Fruit fly (Drosophila melanogaster) whole organism, embryonic: Measurements from ENCODE around the gene mTerf3.

ENCODE experiments used
- Atf-2 ChIP-seq: fragments of 200-800 bp; sonication (Bioruptor generic); optimal IDR thresholded peaks from 2 replicates; lab custom pipeline; 2016; ENCODE audit warnings: missing biosample characterization, missing genetic modification characterization
- C15 ChIP-seq: fragments of 200-800 bp; sonication (Bioruptor generic); IDR thresholded peaks from 3 replicates; pipeline ENCODE4 v1.3.6; 2022; ENCODE audit warnings: missing biosample characterization, missing genetic modification characterization
- CG10366 ChIP-seq: fragments of 200-800 bp; sonication (Bioruptor generic); IDR thresholded peaks from 2 replicates; pipeline ENCODE4 v1.3.6; 2022; ENCODE audit warnings: missing biosample characterization, missing genetic modification characterization
- CG12769 ChIP-seq: fragments of 200-800 bp; sonication (Bioruptor generic); optimal IDR thresholded peaks from 2 replicates; lab custom pipeline; 2019; ENCODE audit warnings: missing biosample characterization, mild to moderate bottlenecking, missing genetic modification characterization, moderate library complexity
- CG15514 ChIP-seq: fragments of 200-800 bp; sonication (Bioruptor generic); optimal IDR thresholded peaks from 3 replicates; lab custom pipeline; 2017; ENCODE audit warnings: missing biosample characterization, missing genetic modification characterization, mild to moderate bottlenecking, moderate library complexity, missing genetic modification reagents
- CG16813 ChIP-seq: fragments of 200-800 bp; sonication (Bioruptor generic); IDR thresholded peaks from 3 replicates; pipeline ENCODE4 v1.3.6; 2022; ENCODE audit warnings: missing biosample characterization, missing genetic modification characterization; ENCODE audit not compliant: partially characterized antibody
- CG17568 ChIP-seq: fragments of 200-800 bp; sonication (Bioruptor generic); optimal IDR thresholded peaks from 2 replicates; lab custom pipeline; 2018; ENCODE audit warnings: missing biosample characterization, mild to moderate bottlenecking, missing genetic modification characterization, moderate library complexity
- CG18599 ChIP-seq: fragments of 200-800 bp; sonication (Bioruptor generic); optimal IDR thresholded peaks from 3 replicates; lab custom pipeline; 2017; ENCODE audit warnings: missing biosample characterization, missing genetic modification characterization, mild to moderate bottlenecking, moderate library complexity, missing genetic modification reagents
- CG2889 ChIP-seq: fragments of 200-800 bp; sonication (Bioruptor generic); IDR thresholded peaks from 3 replicates; pipeline ENCODE4 v1.3.6; 2022; ENCODE audit warnings: missing biosample characterization, missing genetic modification characterization
- CG31224 ChIP-seq: fragments of 200-800 bp; sonication (Bioruptor generic); IDR thresholded peaks from 2 replicates; pipeline ENCODE4 v1.3.6; 2022; ENCODE audit warnings: missing biosample characterization, missing genetic modification characterization
- CG3847 ChIP-seq: fragments of 200-800 bp; sonication (Bioruptor generic); IDR thresholded peaks from 2 replicates; pipeline ENCODE4 v1.3.6; 2022; ENCODE audit warnings: missing biosample characterization, missing genetic modification characterization
- CG5180 ChIP-seq: fragments of 200-800 bp; sonication (Bioruptor generic); optimal IDR thresholded peaks from 3 replicates; lab custom pipeline; 2017; ENCODE audit warnings: missing biosample characterization, missing genetic modification characterization, mild to moderate bottlenecking, moderate library complexity, missing genetic modification reagents
- CG6854 ChIP-seq: fragments of 200-800 bp; sonication (Bioruptor generic); optimal IDR thresholded peaks from 3 replicates; lab custom pipeline; 2017; ENCODE audit warnings: missing biosample characterization, mild to moderate bottlenecking, missing genetic modification characterization
- CG8290 ChIP-seq, 3 experiments: fragments of 200-800 bp; sonication (Bioruptor generic); optimal IDR thresholded peaks; 2 replicates each; lab custom pipeline; 2016 to 2019; ENCODE audit warnings: missing biosample characterization in 3 of 3, missing genetic modification characterization in 3 of 3, mild to moderate bottlenecking in 2 of 3, moderate library complexity in 1 of 3
- CG8765 ChIP-seq: fragments of 200-800 bp; sonication (Bioruptor generic); IDR thresholded peaks from 2 replicates; pipeline ENCODE4 v1.3.6; 2022; ENCODE audit warnings: missing biosample characterization, missing genetic modification characterization
- CG9932 ChIP-seq: fragments of 200-800 bp; sonication (Bioruptor generic); IDR thresholded peaks from 2 replicates; pipeline ENCODE4 v1.3.6; 2022; ENCODE audit warnings: missing biosample characterization, missing genetic modification characterization
- Dbx ChIP-seq: fragments of 200-800 bp; sonication (Bioruptor generic); IDR thresholded peaks from 3 replicates; pipeline ENCODE4 v1.3.6; 2022; ENCODE audit warnings: missing biosample characterization, missing genetic modification characterization
- Doc3 ChIP-seq: fragments of 200-800 bp; sonication (Bioruptor generic); IDR thresholded peaks from 3 replicates; pipeline ENCODE4 v1.3.6; 2022; ENCODE audit warnings: missing biosample characterization, missing genetic modification characterization; ENCODE audit not compliant: partially characterized antibody
- Dref ChIP-seq: fragments of 200-800 bp; sonication (Bioruptor generic); IDR thresholded peaks from 2 replicates; pipeline ENCODE4 v1.3.6; 2022; ENCODE audit warnings: missing biosample characterization, missing genetic modification characterization
- Ets65A ChIP-seq: fragments of 200-800 bp; sonication (Bioruptor generic); peaks from one replicate; lab custom pipeline; 2016; ENCODE audit warnings: missing biosample characterization, missing genetic modification characterization
- Kr ChIP-seq: fragments of 200-800 bp; sonication (Bioruptor generic); optimal IDR thresholded peaks from 2 replicates; lab custom pipeline; 2017; ENCODE audit warnings: missing biosample characterization, mild to moderate bottlenecking, missing genetic modification characterization
- Med ChIP-seq: fragments of 200-800 bp; sonication (Bioruptor generic); peaks from one replicate; lab custom pipeline; 2016; ENCODE audit warnings: missing biosample characterization, missing genetic modification characterization, mild to moderate bottlenecking, inconsistent platforms, moderate library complexity
- Myb ChIP-seq: fragments of 200-800 bp; sonication (Bioruptor generic); optimal IDR thresholded peaks from 2 replicates; lab custom pipeline; 2016; ENCODE audit warnings: missing biosample characterization, missing genetic modification characterization
- Opbp ChIP-seq: fragments of 200-800 bp; sonication (Bioruptor generic); IDR thresholded peaks from 3 replicates; pipeline ENCODE4 v1.3.6; 2022; ENCODE audit warnings: missing biosample characterization, missing genetic modification characterization; ENCODE audit not compliant: partially characterized antibody
- Spps ChIP-seq: fragments of 200-800 bp; sonication (Bioruptor generic); optimal IDR thresholded peaks from 2 replicates; lab custom pipeline; 2018; ENCODE audit warnings: missing biosample characterization, mild to moderate bottlenecking, missing genetic modification characterization
- Sry-β ChIP-seq: fragments of 200-800 bp; sonication (Bioruptor generic); optimal IDR thresholded peaks from 2 replicates; lab custom pipeline; 2018; ENCODE audit warnings: missing biosample characterization, mild to moderate bottlenecking, missing genetic modification characterization, moderate library complexity
- Ssrp ChIP-seq: fragments of 200-800 bp; sonication (Bioruptor generic); optimal IDR thresholded peaks from 2 replicates; lab custom pipeline; 2018; ENCODE audit warnings: missing biosample characterization, mild to moderate bottlenecking, missing genetic modification characterization, moderate library complexity
- ab ChIP-seq: fragments of 200-800 bp; sonication (Bioruptor generic); optimal IDR thresholded peaks from 2 replicates; lab custom pipeline; 2016; ENCODE audit warnings: missing biosample characterization, missing genetic modification characterization
- ap ChIP-seq: fragments of 200-800 bp; sonication (Bioruptor generic); IDR thresholded peaks from 2 replicates; pipeline ENCODE4 v1.3.6; 2022; ENCODE audit warnings: missing biosample characterization, missing genetic modification characterization
- ara ChIP-seq: fragments of 200-800 bp; sonication (Bioruptor generic); IDR thresholded peaks from 2 replicates; pipeline ENCODE4 v1.3.6; 2022; ENCODE audit warnings: missing biosample characterization, missing genetic modification characterization
- bbx ChIP-seq: fragments of 200-800 bp; sonication (Bioruptor generic); IDR thresholded peaks from 2 replicates; pipeline ENCODE4 v1.3.6; 2022; ENCODE audit warnings: missing biosample characterization, missing genetic modification characterization; ENCODE audit not compliant: partially characterized antibody
- br ChIP-seq: fragments of >200 bp; optimal IDR thresholded peaks from 2 replicates; lab custom pipeline; 2017
- crol ChIP-seq: fragments of 200-800 bp; sonication (Bioruptor generic); IDR thresholded peaks from 2 replicates; pipeline ENCODE4 v1.3.6; 2022; ENCODE audit warnings: missing biosample characterization, missing genetic modification characterization
- kay ChIP-seq: fragments of 200-800 bp; sonication (Bioruptor generic); optimal IDR thresholded peaks from 2 replicates; lab custom pipeline; 2016; ENCODE audit warnings: missing biosample characterization, missing genetic modification characterization
- lbe ChIP-seq: fragments of 200-800 bp; sonication (Bioruptor generic); optimal IDR thresholded peaks from 2 replicates; lab custom pipeline; 2016; ENCODE audit warnings: missing biosample characterization, mild to moderate bottlenecking, missing genetic modification characterization
- lmd ChIP-seq: fragments of 200-800 bp; sonication (Bioruptor generic); IDR thresholded peaks from 2 replicates; pipeline ENCODE4 v1.3.6; 2022; ENCODE audit warnings: missing biosample characterization, missing genetic modification characterization
- phol ChIP-seq: fragments of 200-800 bp; sonication (Bioruptor generic); optimal IDR thresholded peaks from 3 replicates; lab custom pipeline; 2018; ENCODE audit warnings: missing biosample characterization, mild to moderate bottlenecking, missing genetic modification characterization, moderate library complexity
- pnt ChIP-seq: fragments of 200-800 bp; sonication (Bioruptor generic); optimal IDR thresholded peaks from 3 replicates; lab custom pipeline; 2016; ENCODE audit warnings: missing biosample characterization, missing genetic modification characterization
- rib ChIP-seq: fragments of 200-800 bp; sonication (Bioruptor generic); IDR thresholded peaks from 2 replicates; pipeline ENCODE4 v1.3.6; 2022; ENCODE audit warnings: missing biosample characterization, missing genetic modification characterization
- schlank ChIP-seq: fragments of 200-800 bp; sonication (Bioruptor generic); optimal IDR thresholded peaks from 2 replicates; lab custom pipeline; 2018; ENCODE audit warnings: missing biosample characterization, mild to moderate bottlenecking, missing genetic modification characterization
- scrt ChIP-seq: fragments of 200-800 bp; sonication (Bioruptor generic); optimal IDR thresholded peaks from 2 replicates; lab custom pipeline; 2018; ENCODE audit warnings: missing biosample characterization, mild to moderate bottlenecking, missing genetic modification characterization, moderate library complexity
- sim ChIP-seq: fragments of 200-800 bp; sonication (Bioruptor generic); IDR thresholded peaks from 2 replicates; pipeline ENCODE4 v1.3.6; 2022; ENCODE audit warnings: missing biosample characterization, missing genetic modification characterization
- sob ChIP-seq: fragments of 200-800 bp; sonication (Bioruptor generic); IDR thresholded peaks from 2 replicates; pipeline ENCODE4 v1.3.6; 2022; ENCODE audit warnings: missing biosample characterization, missing genetic modification characterization
- stwl ChIP-seq: fragments of 200-800 bp; sonication (Bioruptor generic); optimal IDR thresholded peaks from 3 replicates; lab custom pipeline; 2018; ENCODE audit warnings: missing biosample characterization, mild to moderate bottlenecking, missing genetic modification characterization, moderate library complexity
- twi ChIP-seq: fragments of 200-800 bp; optimal IDR thresholded peaks from 2 replicates; lab custom pipeline; 2019; ENCODE audit warnings: missing biosample characterization, mild to moderate bottlenecking, missing genetic modification characterization, moderate library complexity
- unc-4 ChIP-seq: fragments of 200-800 bp; sonication (Bioruptor generic); IDR thresholded peaks from 2 replicates; pipeline ENCODE4 v1.3.6; 2022; ENCODE audit warnings: missing biosample characterization, missing genetic modification characterization; ENCODE audit not compliant: partially characterized antibody
- wek ChIP-seq: fragments of 200-800 bp; sonication (Bioruptor generic); optimal IDR thresholded peaks from 3 replicates; lab custom pipeline; 2018; ENCODE audit warnings: missing biosample characterization, mild to moderate bottlenecking, missing genetic modification characterization, moderate library complexity
- zfh2 ChIP-seq: fragments of 200-800 bp; sonication (Bioruptor generic); optimal IDR thresholded peaks from 2 replicates; lab custom pipeline; 2016; ENCODE audit warnings: missing biosample characterization, missing genetic modification characterization

Gene mTerf3

DNA sequence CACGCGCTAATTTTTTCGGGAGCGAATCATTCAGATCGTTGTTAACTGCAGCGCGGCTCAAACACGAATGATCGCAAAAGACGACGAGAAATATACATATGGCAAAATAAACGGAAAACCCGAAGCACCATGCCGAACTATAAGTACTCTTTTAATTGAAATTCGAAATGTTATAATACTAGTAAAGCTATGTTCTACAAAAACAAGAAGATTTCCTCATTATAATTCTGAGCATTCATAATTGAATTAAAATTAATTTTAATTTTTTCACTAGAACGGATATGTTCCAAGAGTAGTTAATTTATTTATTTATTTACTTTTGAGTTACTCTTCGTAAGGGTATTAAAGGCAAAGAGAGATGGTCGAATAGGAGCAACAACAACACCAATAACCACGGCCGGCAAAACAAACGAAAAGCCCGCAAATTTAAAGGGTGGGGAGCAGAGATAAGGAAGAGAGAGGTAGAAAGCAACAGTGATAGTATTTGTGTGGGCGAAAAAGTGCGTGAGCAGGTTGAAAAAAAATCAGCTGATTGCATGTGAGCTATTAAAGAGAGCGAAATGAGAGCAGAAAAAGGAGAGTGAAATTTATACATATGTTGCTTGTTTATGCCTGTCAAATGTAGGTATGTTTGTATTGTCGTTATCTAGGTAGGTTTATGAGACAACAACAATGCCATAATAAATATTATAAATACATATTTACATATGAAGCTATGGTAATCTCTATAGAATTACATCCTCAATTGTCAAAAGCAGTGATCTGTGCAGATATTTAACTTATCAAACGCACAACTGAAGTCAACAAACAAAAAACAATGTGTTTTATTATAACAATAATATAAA, 26.9 kb downstream of the mTerf3 start (continued):
- TF ChIP-seq CG6854 (GFP tag; lab: Kevin White, UChicago) (peak; percentile 54), Med (GFP tag; lab: Kevin White, UChicago) (peak; percentile 86), Spps (peak; percentile 17), ap (peak; percentile 56), CG31224 (GFP tag; lab: Robert Waterston, UW) (peak; percentile 77), rib (GFP tag; lab: Robert Waterston, UW) (peak; percentile 63; the same call in 1 of the 2 replicates), pnt (GFP tag; lab: Kevin White, UChicago) (no peak), CG8290 (GFP tag; optimal IDR thresholded peaks at IDR 0.05; lab: Kevin White, UChicago) (no peak), CG8290 (tag; optimal IDR thresholded peaks at IDR 0.05; lab: Kevin White, UChicago) (peak in 1 of 2 experiments; percentile 48), CG17568 (GFP tag; lab: Kevin White, UChicago) (peak; percentile 57), Opbp (GFP tag; lab: Robert Waterston, UW) (no peak), CG10366 (peak; percentile 77), schlank (no peak), Atf-2 (GFP tag; lab: Kevin White, UChicago) (peak; percentile 14), CG18599 (GFP tag; lab: Kevin White, UChicago) (peak; percentile 84), ab (no peak), ara (GFP tag; lab: Robert Waterston, UW) (peak; percentile 50; the same call in 1 of the 2 replicates), twi (tag; lab: Kevin White, UChicago) (peak; percentile 5), CG5180 (GFP tag; lab: Kevin White, UChicago) (peak; percentile 18), lmd (peak; percentile 79), sob (peak; percentile 83), crol (peak; percentile 27; the same call in 1 of the 2 replicates), zfh2 (GFP tag; lab: Kevin White, UChicago) (peak; percentile 39), stwl (tag; lab: Kevin White, UChicago) (no peak), CG8765 (peak; percentile 25; the same call in 1 of the 2 replicates), Ets65A (GFP tag; lab: Kevin White, UChicago) (peak; percentile 90), sim (GFP tag; lab: Robert Waterston, UW) (0 out of 2 replicates have a peak, but pooled peaks have one; percentile 44), Sry-β (GFP tag; lab: Kevin White, UChicago) (no peak), CG16813 (no peak), CG12769 (tag; lab: Kevin White, UChicago) (peak; percentile 29), phol (tag; lab: Kevin White, UChicago) (peak; percentile 68), Dref (no peak), bbx (GFP tag; lab: Robert Waterston, UW) (no peak), kay (GFP tag; lab: Kevin White, UChicago) (no peak), CG15514 (GFP tag; lab: Kevin White, UChicago) (peak; percentile 56), C15 (GFP tag; lab: Robert Waterston, UW) (0 out of 3 replicates have a peak, but pooled peaks have one; percentile 39), lbe (GFP tag; lab: Kevin White, UChicago) (peak; percentile 88), CG3847 (GFP tag; lab: Robert Waterston, UW) (peak; percentile 72), Dbx (GFP tag; lab: Robert Waterston, UW) (peak; percentile 83), Doc3 (GFP tag; lab: Robert Waterston, UW) (no peak), CG2889 (GFP tag; lab: Robert Waterston, UW) (no peak), CG9932 (GFP tag; lab: Robert Waterston, UW) (peak; percentile 77), Ssrp (tag; lab: Kevin White, UChicago) (peak; percentile 56), br (no peak), scrt (GFP tag; lab: Kevin White, UChicago) (peak; percentile 64), unc-4 (GFP tag; lab: Robert Waterston, UW) (no peak), Myb (GFP tag; lab: Kevin White, UChicago) (peak; percentile 12), Kr (GFP tag; lab: Kevin White, UChicago) (no peak), wek (GFP tag; lab: Kevin White, UChicago) (peak; percentile 6)
